Worm (Caenorhabditis elegans) whole organism, early embryonic: ENCODE measurements around the gene srab-21.

Source experiments
- B0310.2 ChIP-seq: sonication (generic microtip); optimal IDR thresholded peaks from 2 replicates; lab custom pipeline; 2016; ENCODE audit warnings: mild to moderate bottlenecking, missing genetic modification characterization, missing compliant biosample characterization
- aly-1 ChIP-seq: sonication (generic microtip); optimal IDR thresholded peaks from 2 replicates; lab custom pipeline; 2016; ENCODE audit warnings: missing genetic modification characterization, missing compliant biosample characterization
- ama-1 ChIP-seq: fragments of 150-350 bp; optimal IDR thresholded peaks from 2 replicates; lab custom pipeline; 2014
- ets-7 ChIP-seq: sonication (generic microtip); optimal IDR thresholded peaks from 2 replicates; lab custom pipeline; 2016; ENCODE audit warnings: missing genotype, missing genetic modification characterization, missing compliant biosample characterization
- flt-1 ChIP-seq: fragments of 200-800 bp; sonication (Bioruptor generic); IDR thresholded peaks from 2 replicates; pipeline ENCODE4 v1.3.6; 2022; ENCODE audit warnings: missing genetic modification characterization, missing compliant biosample characterization
- hmg-4 ChIP-seq: fragments of 200-800 bp; sonication (Bioruptor generic); optimal IDR thresholded peaks from 2 replicates; lab custom pipeline; 2018; ENCODE audit warnings: mild to moderate bottlenecking, missing genetic modification characterization, missing compliant biosample characterization
- hnd-1 ChIP-seq: sonication (generic microtip); optimal IDR thresholded peaks from 2 replicates; lab custom pipeline; 2016; ENCODE audit warnings: missing genetic modification characterization, missing compliant biosample characterization
- scrt-1 ChIP-seq: fragments of 200-800 bp; sonication (Bioruptor generic); IDR thresholded peaks from 2 replicates; pipeline ENCODE4 v1.3.6; 2022; ENCODE audit warnings: missing genetic modification characterization, missing compliant biosample characterization
- sea-1 ChIP-seq: fragments of 200-800 bp; sonication (Bioruptor generic); conservative IDR thresholded peaks from 2 replicates; pipeline ENCODE4 v1.3.6; 2022; ENCODE audit warnings: missing genetic modification characterization, missing compliant biosample characterization
- tbx-37 ChIP-seq: fragments of 200-800 bp; sonication (Bioruptor generic); conservative IDR thresholded peaks from 2 replicates; pipeline ENCODE4 v1.3.6; 2022; ENCODE audit warnings: missing genetic modification reagents, missing genetic modification characterization, missing compliant biosample characterization
- tra-4 ChIP-seq: sonication (generic microtip); optimal IDR thresholded peaks from 2 replicates; lab custom pipeline; 2017; ENCODE audit warnings: missing genetic modification characterization, missing compliant biosample characterization

DNA sequence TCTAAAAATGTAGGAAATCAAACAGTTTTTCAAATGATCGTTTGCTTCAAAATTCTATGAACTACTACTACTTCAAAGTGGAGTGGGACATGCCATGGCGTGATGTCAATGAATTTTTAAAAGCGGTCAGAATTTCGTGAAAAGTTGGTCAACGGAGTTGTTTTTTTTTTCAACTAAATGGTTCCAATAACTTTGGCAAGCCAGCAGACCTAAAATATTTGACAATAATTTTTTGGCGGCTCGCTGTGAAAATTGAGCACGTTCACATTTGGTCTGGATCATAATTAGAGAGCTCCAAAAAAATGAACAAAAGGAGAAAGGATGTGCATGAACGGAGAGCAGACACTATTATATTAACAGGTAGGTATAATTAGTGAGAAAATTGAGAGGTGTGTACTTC lies 26.1 kb upstream of the srab-21 start:
- TF ChIP-seq hmg-4 (no peak), sea-1 (no peak), B0310.2 (tag; lab: Kevin White, UChicago) (no peak), aly-1 (tag; lab: Kevin White, UChicago) (no peak), ama-1 (no peak), tbx-37 (GFP tag; lab: Robert Waterston, UW) (no peak), tra-4 (tag; lab: Kevin White, UChicago) (no peak), hnd-1 (tag; lab: Kevin White, UChicago) (no peak), flt-1 (GFP tag; lab: Robert Waterston, UW) (no peak), ets-7 (tag; lab: Kevin White, UChicago) (no peak), scrt-1 (no peak)
